Fruit fly (Drosophila melanogaster): ENCODE measurements around the gene CG6928.

dm6 chr3L:12023137-12023792 is 20.3 kb downstream of the CG6928 start:
- TF ChIP-seq ovo (GFP tag; optimal IDR thresholded peaks at IDR 0.05) (no peak), CG7101 (tag; optimal IDR thresholded peaks at IDR 0.05) (no peak), Crg-1 (GFP tag; optimal IDR thresholded peaks at IDR 0.05) (no peak), pad (GFP tag; optimal IDR thresholded peaks at IDR 0.05) (no peak), kay (GFP tag; ENCODE audit: borderline replicate concordance) (no peak), tj (GFP tag; optimal IDR thresholded peaks at IDR 0.05) (no peak), CG33017 (tag; optimal IDR thresholded peaks at IDR 0.05) (no peak), CG14711 (tag; optimal IDR thresholded peaks at IDR 0.05) (no peak), bab1 (GFP tag; optimal IDR thresholded peaks at IDR 0.05) (no peak), cnc (optimal IDR thresholded peaks at IDR 0.05) (no peak), CG12768 (GFP tag; optimal IDR thresholded peaks at IDR 0.05) (no peak), toe (GFP tag; optimal IDR thresholded peaks at IDR 0.05) (no peak)

Data from whole organism, adult.